Fruit fly (Drosophila melanogaster): Measurements from ENCODE around the gene SdhD.

The SdhD gene

DNA sequence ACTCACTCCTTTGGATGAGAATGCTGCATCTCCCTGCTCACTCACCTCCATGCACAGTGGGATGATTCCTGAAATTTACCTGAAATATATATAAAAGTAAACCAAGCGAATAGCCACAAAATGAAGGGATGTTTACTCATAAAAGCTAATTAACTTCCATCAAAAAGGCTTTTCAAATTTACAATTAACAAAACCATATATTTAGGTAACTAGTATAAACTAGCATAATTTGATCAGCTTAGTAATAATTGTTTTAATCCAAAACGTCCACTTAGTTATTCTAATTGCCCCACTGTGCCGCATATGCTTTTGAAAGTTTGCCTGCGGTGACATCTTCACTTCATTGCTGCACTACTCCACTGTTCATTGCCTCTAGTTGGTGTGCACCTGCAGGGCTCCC, 23.6 kb upstream of the SdhD start (continued):
- TF ChIP-seq CG8089 (GFP tag; optimal IDR thresholded peaks at IDR 0.05) = peak; percentile 37
- peak; percentile 54 for TF ChIP-seq Fer3 (tag; optimal IDR thresholded peaks at IDR 0.05)
- peak; percentile 92 for TF ChIP-seq CG10979 (tag; optimal IDR thresholded peaks at IDR 0.05)
- TF ChIP-seq CG8388 (GFP tag; optimal IDR thresholded peaks at IDR 0.05) = peak; percentile 85
- TF ChIP-seq ci (GFP tag; IDR thresholded peaks at IDR 0.05) = peak; percentile 74
- peak; percentile 23 for TF ChIP-seq ERR (GFP tag; optimal IDR thresholded peaks at IDR 0.05)
- no peak for TF ChIP-seq dan (GFP tag; IDR thresholded peaks at IDR 0.05)
- TF ChIP-seq Sox102F (GFP tag; optimal IDR thresholded peaks at IDR 0.05) = peak; percentile 89
- peak; percentile 67 for TF ChIP-seq CG17328 (GFP tag; IDR thresholded peaks at IDR 0.05)
- no peak for TF ChIP-seq sug (tag; optimal IDR thresholded peaks at IDR 0.05)
- TF ChIP-seq CG9215 (GFP tag; IDR thresholded peaks at IDR 0.05) = 0 out of 2 replicates have a peak, but pooled peaks have one; percentile 37
- TF ChIP-seq CG3065 (GFP tag; optimal IDR thresholded peaks at IDR 0.05) = peak; percentile 10
- no peak for TF ChIP-seq slou (GFP tag; optimal IDR thresholded peaks at IDR 0.05)
- TF ChIP-seq E2f1 (GFP tag; IDR thresholded peaks at IDR 0.05) = peak; percentile 66
- TF ChIP-seq B-H1 (GFP tag; IDR thresholded peaks at IDR 0.05) = peak; percentile 66
- peak; percentile 66 for TF ChIP-seq CG10431 (GFP tag; optimal IDR thresholded peaks at IDR 0.05)
- peak; percentile 79 for TF ChIP-seq Vsx1 (GFP tag; optimal IDR thresholded peaks at IDR 0.05)
- TF ChIP-seq CG8281 (tag; optimal IDR thresholded peaks at IDR 0.05) = peak; percentile 32
- peak; percentile 42 for TF ChIP-seq Ravus (GFP tag; IDR thresholded peaks at IDR 0.05)
- peak; percentile 69 to 83 for TF ChIP-seq chif (GFP tag; optimal IDR thresholded peaks at IDR 0.05)
- TF ChIP-seq Antp (GFP tag; optimal IDR thresholded peaks at IDR 0.05) = peak; percentile 37
- no peak for TF ChIP-seq CG43689 (GFP tag; IDR thresholded peaks at IDR 0.05)
- peak; percentile 50 for TF ChIP-seq CG3847 (GFP tag; IDR thresholded peaks at IDR 0.05)
- TF ChIP-seq trem (tag; optimal IDR thresholded peaks at IDR 0.05) = peak; percentile 82
- no peak for TF ChIP-seq Dbx (GFP tag; IDR thresholded peaks at IDR 0.05)
- no peak for TF ChIP-seq Dp (GFP tag; optimal IDR thresholded peaks at IDR 0.05)
- no peak for TF ChIP-seq CG9797 (GFP tag; optimal IDR thresholded peaks at IDR 0.05)
- TF ChIP-seq Atf3 (GFP tag; optimal IDR thresholded peaks at IDR 0.05) = peak; percentile 43
- TF ChIP-seq org-1 (GFP tag; optimal IDR thresholded peaks at IDR 0.05) = peak; percentile 63
- TF ChIP-seq ac (GFP tag; optimal IDR thresholded peaks at IDR 0.05) = peak; percentile 52
- no peak for TF ChIP-seq hbn (GFP tag; IDR thresholded peaks at IDR 0.05; ENCODE audit: partially characterized antibody)
- peak; percentile 35 for TF ChIP-seq CG3838 (GFP tag; optimal IDR thresholded peaks at IDR 0.05)
- peak; percentile 78 for TF ChIP-seq CG10267 (tag; optimal IDR thresholded peaks at IDR 0.05)
- TF ChIP-seq NC2α (GFP tag; optimal IDR thresholded peaks at IDR 0.05) = no peak
- peak; percentile 89 for TF ChIP-seq fd96Cb (tag; optimal IDR thresholded peaks at IDR 0.05)
- TF ChIP-seq CG2875 (GFP tag; optimal IDR thresholded peaks at IDR 0.05) = peak; percentile 84
- no peak for TF ChIP-seq eyg (GFP tag; optimal IDR thresholded peaks at IDR 0.05)
- no peak for TF ChIP-seq chinmo (GFP tag; IDR thresholded peaks at IDR 0.05; ENCODE audit: partially characterized antibody)
- TF ChIP-seq CG18262 (tag; optimal IDR thresholded peaks at IDR 0.05) = peak; percentile 94
- TF ChIP-seq abd-A (tag; optimal IDR thresholded peaks at IDR 0.05) = no peak
- TF ChIP-seq CG6854 (GFP tag; optimal IDR thresholded peaks at IDR 0.05) = no peak
- peak; percentile 44; the same call in 1 of the 2 replicates for TF ChIP-seq Nf-YA (GFP tag; IDR thresholded peaks at IDR 0.05)
- no peak for TF ChIP-seq prd (optimal IDR thresholded peaks at IDR 0.05)
- TF ChIP-seq prd (GFP tag; IDR thresholded peaks at IDR 0.05) = peak; percentile 74
- TF ChIP-seq CoRest (tag; optimal IDR thresholded peaks at IDR 0.05) = peak; percentile 82
- peak; percentile 60 for TF ChIP-seq ttk (GFP tag; IDR thresholded peaks at IDR 0.05)
- TF ChIP-seq CG13123 (GFP tag; optimal IDR thresholded peaks at IDR 0.05) = peak; percentile 3
- TF ChIP-seq CG30403 (GFP tag; optimal IDR thresholded peaks at IDR 0.05) = peak; percentile 70
- peak; percentile 62 for TF ChIP-seq CG18599 (GFP tag; optimal IDR thresholded peaks at IDR 0.05)
- TF ChIP-seq CG32772 (GFP tag; IDR thresholded peaks at IDR 0.05) = peak; percentile 65
- TF ChIP-seq ATbp (GFP tag; optimal IDR thresholded peaks at IDR 0.05) = peak; percentile 75

Data from whole organism, embryonic.